Fruit fly (Drosophila melanogaster) whole organism, embryonic: ENCODE results near the gene CG14853.

Experiments used
- ATbp ChIP-seq: fragments of 200-800 bp; sonication (Bioruptor generic); optimal IDR thresholded peaks from 2 replicates; lab custom pipeline; 2017; ENCODE audit warnings: missing biosample characterization, mild to moderate bottlenecking, missing genetic modification characterization, missing genetic modification reagents
- Aef1 ChIP-seq: fragments of 200-800 bp; sonication (Bioruptor generic); IDR thresholded peaks from 3 replicates; pipeline ENCODE4 v1.3.6; 2022; ENCODE audit warnings: missing biosample characterization, missing genetic modification characterization
- Awh ChIP-seq: fragments of 200-800 bp; sonication (Bioruptor generic); IDR thresholded peaks from 2 replicates; pipeline ENCODE4, ENCODE4 v1.3.6; 2022; ENCODE audit warnings: missing biosample characterization, missing genetic modification characterization
- CG10462 ChIP-seq: fragments of 200-800 bp; sonication (Bioruptor generic); optimal IDR thresholded peaks from 2 replicates; lab custom pipeline; 2016; ENCODE audit warnings: missing biosample characterization, missing genetic modification characterization
- CG12104 ChIP-seq: fragments of 200-800 bp; sonication (Bioruptor generic); optimal IDR thresholded peaks from 3 replicates; lab custom pipeline; 2016; ENCODE audit warnings: missing biosample characterization, missing genetic modification characterization
- CG12391 ChIP-seq: fragments of 200-800 bp; sonication (Bioruptor generic); optimal IDR thresholded peaks from 3 replicates; lab custom pipeline; 2018; ENCODE audit warnings: missing biosample characterization, mild to moderate bottlenecking, missing genetic modification characterization, moderate library complexity
- CG13287 ChIP-seq: fragments of 200-800 bp; sonication (Bioruptor generic); IDR thresholded peaks from 2 replicates; pipeline ENCODE4 v1.3.6; 2022; ENCODE audit warnings: missing biosample characterization, missing genetic modification characterization; ENCODE audit not compliant: partially characterized antibody
- CG14965 ChIP-seq: fragments of 200-800 bp; sonication (Bioruptor generic); optimal IDR thresholded peaks from 2 replicates; lab custom pipeline; 2016; ENCODE audit warnings: missing biosample characterization, missing genetic modification characterization, borderline replicate concordance
- CG1603 ChIP-seq: fragments of 200-800 bp; sonication (Bioruptor generic); optimal IDR thresholded peaks from 2 replicates; lab custom pipeline; 2019; ENCODE audit warnings: missing biosample characterization, mild to moderate bottlenecking, missing genetic modification characterization, moderate library complexity
- CG18011 ChIP-seq: fragments of 200-800 bp; sonication (Bioruptor generic); optimal IDR thresholded peaks from 2 replicates; lab custom pipeline; 2017; ENCODE audit warnings: missing biosample characterization, missing genetic modification characterization, mild to moderate bottlenecking, moderate library complexity, missing genotype
- CG30020 ChIP-seq: fragments of 200-800 bp; optimal IDR thresholded peaks from 2 replicates; lab custom pipeline; 2019; ENCODE audit warnings: missing biosample characterization, mild to moderate bottlenecking, missing genetic modification characterization, moderate library complexity
- CG31441 ChIP-seq: fragments of 200-800 bp; sonication (Bioruptor generic); IDR thresholded peaks from 2 replicates; pipeline ENCODE4 v1.3.6; 2022; ENCODE audit warnings: missing biosample characterization, missing genetic modification characterization
- CG34422 ChIP-seq: fragments of 200-800 bp; sonication (Bioruptor generic); IDR thresholded peaks from 3 replicates; pipeline ENCODE4 v1.3.6; 2022; ENCODE audit warnings: missing biosample characterization, missing genetic modification characterization
- CG3995 ChIP-seq: fragments of 200-800 bp; sonication (Bioruptor generic); optimal IDR thresholded peaks from 3 replicates; lab custom pipeline; 2016; ENCODE audit warnings: missing biosample characterization, missing genetic modification characterization
- CG6654 ChIP-seq: fragments of 200-800 bp; sonication (Bioruptor generic); optimal IDR thresholded peaks from 2 replicates; lab custom pipeline; 2017; ENCODE audit warnings: missing biosample characterization, mild to moderate bottlenecking, missing genetic modification characterization
- CG7372 ChIP-seq: fragments of 200-800 bp; sonication (Bioruptor generic); IDR thresholded peaks from 2 replicates; pipeline ENCODE4 v1.3.6; 2022; ENCODE audit warnings: missing biosample characterization, missing genetic modification characterization
- CG7556 ChIP-seq: fragments of 200-800 bp; sonication (Bioruptor generic); optimal IDR thresholded peaks from 2 replicates; lab custom pipeline; 2017; ENCODE audit warnings: missing biosample characterization, mild to moderate bottlenecking, missing genetic modification characterization
- CG8478 ChIP-seq: fragments of >200 bp; optimal IDR thresholded peaks from 2 replicates; lab custom pipeline; 2018
- Chrac-16 ChIP-seq: fragments of 200-800 bp; sonication (Bioruptor generic); optimal IDR thresholded peaks from 3 replicates; lab custom pipeline; 2016; ENCODE audit warnings: missing biosample characterization, missing genetic modification characterization
- CkIIα-i1 ChIP-seq: fragments of 200-800 bp; sonication (Bioruptor generic); IDR thresholded peaks from 2 replicates; pipeline ENCODE4 v1.3.6; 2022; ENCODE audit warnings: missing biosample characterization, missing genetic modification characterization
- Dll ChIP-seq: fragments of 200-800 bp; sonication (Bioruptor generic); IDR thresholded peaks from 4 replicates; pipeline ENCODE4 v1.3.6; 2022; ENCODE audit warnings: missing biosample characterization, missing genetic modification characterization; ENCODE audit not compliant: partially characterized antibody
- Eip74EF ChIP-seq, 2 experiments: fragments of 200-800 bp in 1 of 2; fragments of >200 bp in 1 of 2; sonication (Bioruptor generic) in 1 of 2; optimal IDR thresholded peaks; 2 replicates each; lab custom pipeline; 2017 to 2019; ENCODE audit warnings: missing biosample characterization in 2 of 2, missing genetic modification characterization in 2 of 2, mild to moderate bottlenecking in 1 of 2, moderate library complexity in 1 of 2
- HmgZ ChIP-seq: fragments of 200-800 bp; sonication (Bioruptor generic); optimal IDR thresholded peaks from 2 replicates; lab custom pipeline; 2018; ENCODE audit warnings: missing biosample characterization, mild to moderate bottlenecking, missing genetic modification characterization
- Hr51 ChIP-seq, 2 experiments: fragments of 200-800 bp; sonication (Bioruptor generic); optimal IDR thresholded peaks; 2 replicates in 1 of 2; 3 replicates in 1 of 2; lab custom pipeline; 2016 to 2018; ENCODE audit warnings: missing biosample characterization in 2 of 2, missing genetic modification characterization in 2 of 2, mild to moderate bottlenecking in 1 of 2, moderate library complexity in 1 of 2
- MTF-1 ChIP-seq: fragments of 200-800 bp; sonication (Bioruptor generic); optimal IDR thresholded peaks from 2 replicates; lab custom pipeline; 2018; ENCODE audit warnings: missing biosample characterization, mild to moderate bottlenecking, missing genetic modification characterization, borderline replicate concordance
- Mrtf ChIP-seq: fragments of 200-800 bp; sonication (Bioruptor generic); IDR thresholded peaks from 3 replicates; pipeline ENCODE4 v1.3.6; 2022; ENCODE audit warnings: missing biosample characterization, missing genetic modification characterization
- Ravus ChIP-seq: fragments of 200-800 bp; sonication (Bioruptor generic); IDR thresholded peaks from 2 replicates; pipeline ENCODE4 v1.3.6; 2022; ENCODE audit warnings: missing biosample characterization, missing genetic modification characterization
- ap ChIP-seq: fragments of 200-800 bp; sonication (Bioruptor generic); IDR thresholded peaks from 2 replicates; pipeline ENCODE4 v1.3.6; 2022; ENCODE audit warnings: missing biosample characterization, missing genetic modification characterization
- br ChIP-seq: fragments of >200 bp; optimal IDR thresholded peaks from 2 replicates; lab custom pipeline; 2017
- cad ChIP-seq: fragments of >200 bp; optimal IDR thresholded peaks from 2 replicates; lab custom pipeline; 2017; ENCODE audit warnings: missing biosample characterization, missing genetic modification characterization
- exex ChIP-seq: fragments of 200-800 bp; sonication (Bioruptor generic); optimal IDR thresholded peaks from 4 replicates; lab custom pipeline; 2018; ENCODE audit warnings: missing biosample characterization, mild to moderate bottlenecking, missing genetic modification characterization, moderate library complexity
- fd102C ChIP-seq: fragments of 200-800 bp; sonication (Bioruptor generic); optimal IDR thresholded peaks from 2 replicates; lab custom pipeline; 2018; ENCODE audit warnings: missing biosample characterization, mild to moderate bottlenecking, missing genetic modification characterization, moderate library complexity
- gsb-n ChIP-seq: fragments of 200-800 bp; sonication (Bioruptor generic); optimal IDR thresholded peaks from 3 replicates; lab custom pipeline; 2018; ENCODE audit warnings: missing biosample characterization, mild to moderate bottlenecking, missing genetic modification characterization
- her ChIP-seq: fragments of 200-800 bp; sonication (Bioruptor generic); optimal IDR thresholded peaks from 2 replicates; lab custom pipeline; 2016; ENCODE audit warnings: missing biosample characterization, missing genetic modification characterization
- insv ChIP-seq, 2 experiments: fragments of 200-800 bp; sonication (Bioruptor generic); optimal IDR thresholded peaks; 3 replicates each; lab custom pipeline; 2016 to 2018; ENCODE audit warnings: missing biosample characterization in 2 of 2, missing genetic modification characterization in 2 of 2
- jigr1 ChIP-seq: fragments of 200-800 bp; sonication (Bioruptor generic); IDR thresholded peaks from 3 replicates; pipeline ENCODE4 v1.3.6; 2022; ENCODE audit warnings: missing biosample characterization, missing genetic modification characterization
- lilli ChIP-seq: fragments of 200-800 bp; sonication (Bioruptor generic); optimal IDR thresholded peaks from 3 replicates; lab custom pipeline; 2016; ENCODE audit warnings: missing biosample characterization, missing genetic modification characterization
- mam ChIP-seq: fragments of 200-800 bp; sonication (Bioruptor generic); optimal IDR thresholded peaks from 3 replicates; lab custom pipeline; 2016; ENCODE audit warnings: missing biosample characterization, missing genetic modification characterization
- mirr ChIP-seq: fragments of 200-800 bp; sonication (Bioruptor generic); optimal IDR thresholded peaks from 3 replicates; lab custom pipeline; 2018; ENCODE audit warnings: missing biosample characterization, mild to moderate bottlenecking, missing genetic modification characterization
- org-1 ChIP-seq: fragments of 200-800 bp; sonication (Bioruptor generic); optimal IDR thresholded peaks from 2 replicates; lab custom pipeline; 2017; ENCODE audit warnings: missing biosample characterization, missing genetic modification characterization
- p53 ChIP-seq: fragments of 200-800 bp; sonication (Bioruptor generic); optimal IDR thresholded peaks from 2 replicates; lab custom pipeline; 2016; ENCODE audit warnings: missing biosample characterization, missing genetic modification characterization
- pb ChIP-seq: fragments of 200-800 bp; sonication (Bioruptor generic); optimal IDR thresholded peaks from 3 replicates; lab custom pipeline; 2016; ENCODE audit warnings: missing biosample characterization, missing genetic modification characterization
- sisA ChIP-seq: fragments of 200-800 bp; sonication (Bioruptor generic); IDR thresholded peaks from 2 replicates; pipeline ENCODE4 v1.3.6; 2022; ENCODE audit warnings: missing biosample characterization, missing genetic modification characterization
- slbo ChIP-seq: fragments of 200-800 bp; sonication (Bioruptor generic); IDR thresholded peaks from 2 replicates; pipeline ENCODE4 v1.3.6; 2022; ENCODE audit warnings: missing biosample characterization, missing genetic modification characterization
- slou ChIP-seq: fragments of 200-800 bp; sonication (Bioruptor generic); optimal IDR thresholded peaks from 3 replicates; lab custom pipeline; 2016; ENCODE audit warnings: missing biosample characterization, missing genetic modification characterization
- stc ChIP-seq: fragments of 200-800 bp; sonication (Bioruptor generic); IDR thresholded peaks from 2 replicates; pipeline ENCODE4 v1.3.6; 2022; ENCODE audit warnings: missing biosample characterization, missing genetic modification characterization
- tx ChIP-seq: fragments of 200-800 bp; sonication (Bioruptor generic); optimal IDR thresholded peaks from 2 replicates; lab custom pipeline; 2016; ENCODE audit warnings: missing biosample characterization, missing genetic modification characterization
- usp ChIP-seq: fragments of >200 bp; optimal IDR thresholded peaks from 2 replicates; lab custom pipeline; 2017; ENCODE audit warnings: missing biosample characterization, missing genetic modification characterization
- zen2 ChIP-seq: fragments of 200-800 bp; sonication (Bioruptor generic); IDR thresholded peaks from 3 replicates; pipeline ENCODE4 v1.3.6; 2022; ENCODE audit warnings: missing biosample characterization, missing genetic modification characterization; ENCODE audit not compliant: partially characterized antibody
- zfh1 ChIP-seq: fragments of 200-800 bp; sonication (Bioruptor generic); IDR thresholded peaks from 3 replicates; pipeline ENCODE4 v1.3.6; 2022; ENCODE audit warnings: missing biosample characterization, missing genetic modification characterization

The CG14853 gene

dm6 chr3R:14608892-14609692 lies at the start of gene CG14853 (continued):
- no peak for TF ChIP-seq Dll
- no peak for TF ChIP-seq exex
- TF ChIP-seq Mrtf (GFP tag; lab: Robert Waterston, UW): peak; percentile 75
- TF ChIP-seq mam (GFP tag; lab: Kevin White, UChicago): peak; percentile 39
- TF ChIP-seq br (lab: Kevin White, UChicago): no peak
- TF ChIP-seq CG12104 (GFP tag; lab: Kevin White, UChicago): peak; percentile 38
- no peak for TF ChIP-seq CG13287
- peak in 1 of 2 experiments; percentile 80 for TF ChIP-seq Eip74EF (GFP tag; optimal IDR thresholded peaks at IDR 0.05; lab: Kevin White, UChicago)
- peak in 1 of 2 experiments; percentile 47 for TF ChIP-seq insv (GFP tag; optimal IDR thresholded peaks at IDR 0.05; lab: Kevin White, UChicago)
- peak; percentile 78 for TF ChIP-seq mirr (GFP tag; lab: Kevin White, UChicago)
- TF ChIP-seq lilli (GFP tag; lab: Kevin White, UChicago): peak; percentile 70
- peak; percentile 49; the same call in 2 of the 3 replicates for TF ChIP-seq CG34422 (GFP tag; lab: Robert Waterston, UW)
- TF ChIP-seq Chrac-16: peak; percentile 69
- peak; percentile 92 for TF ChIP-seq CG12391 (tag; lab: Kevin White, UChicago)
- peak; percentile 77 for TF ChIP-seq zfh1
- TF ChIP-seq Aef1 (GFP tag; lab: Robert Waterston, UW): peak; percentile 72
- peak; percentile 89 for TF ChIP-seq CG31441 (GFP tag; lab: Robert Waterston, UW)
- TF ChIP-seq cad (GFP tag; lab: Kevin White, UChicago): no peak
- no peak for TF ChIP-seq her (GFP tag; lab: Kevin White, UChicago)
- TF ChIP-seq usp (GFP tag; lab: Kevin White, UChicago): no peak
- TF ChIP-seq CG10462 (GFP tag; lab: Kevin White, UChicago): peak; percentile 84
- peak; percentile 71 for TF ChIP-seq HmgZ (tag; lab: Kevin White, UChicago)
- peak; percentile 40 for TF ChIP-seq pb (GFP tag; lab: Kevin White, UChicago)
- TF ChIP-seq CG3995 (GFP tag; lab: Kevin White, UChicago): no peak
- TF ChIP-seq gsb-n: peak; percentile 29
- peak; percentile 56 for TF ChIP-seq sisA (GFP tag; lab: Robert Waterston, UW)
- TF ChIP-seq CG7556 (GFP tag; lab: Kevin White, UChicago): peak; percentile 72
- peak; percentile 76 for TF ChIP-seq stc (GFP tag; lab: Robert Waterston, UW)
- TF ChIP-seq CkIIα-i1 (GFP tag; lab: Robert Waterston, UW): no peak
- TF ChIP-seq Hr51 (GFP tag; optimal IDR thresholded peaks at IDR 0.05; lab: Kevin White, UChicago): peak in 1 of 2 experiments; percentile 96
- TF ChIP-seq p53 (GFP tag; lab: Kevin White, UChicago): no peak
- TF ChIP-seq fd102C: no peak
- no peak for TF ChIP-seq jigr1
- TF ChIP-seq slou (GFP tag; lab: Kevin White, UChicago): peak; percentile 68
- TF ChIP-seq zen2 (GFP tag; lab: Robert Waterston, UW): no peak
- no peak for TF ChIP-seq CG8478 (lab: Kevin White, UChicago)
- TF ChIP-seq Ravus (GFP tag; lab: Robert Waterston, UW): peak; percentile 39
- no peak for TF ChIP-seq CG14965 (GFP tag; lab: Kevin White, UChicago)
- TF ChIP-seq tx: no peak
- TF ChIP-seq CG30020 (tag; lab: Kevin White, UChicago): no peak
- peak; percentile 84 for TF ChIP-seq MTF-1 (GFP tag; lab: Kevin White, UChicago)
- peak; percentile 67 for TF ChIP-seq CG7372
- TF ChIP-seq CG18011: peak; percentile 50
- TF ChIP-seq CG1603 (tag; lab: Kevin White, UChicago): peak; percentile 70
- TF ChIP-seq ap: peak; percentile 79
- peak; percentile 1 for TF ChIP-seq CG6654 (GFP tag; lab: Kevin White, UChicago)
- TF ChIP-seq slbo (GFP tag; lab: Robert Waterston, UW): peak; percentile 91
- peak; percentile 59 for TF ChIP-seq Awh (GFP tag; lab: Robert Waterston, UW)
- TF ChIP-seq ATbp: peak; percentile 76
- TF ChIP-seq org-1: peak; percentile 31
